Fruit fly (Drosophila melanogaster): Measurements from ENCODE around the gene CG42504.

- peak; percentile 62 for TF ChIP-seq CG18599 (GFP tag; optimal IDR thresholded peaks at IDR 0.05)
- peak; percentile 12 for TF ChIP-seq lilli (GFP tag; optimal IDR thresholded peaks at IDR 0.05)
- TF ChIP-seq Lpt (GFP tag; optimal IDR thresholded peaks at IDR 0.05) = no peak
- no peak for TF ChIP-seq ash1 (GFP tag; optimal IDR thresholded peaks at IDR 0.05)
Observed at dm6 chr3R:12016828-12017280, 14.7 kb downstream of the CG42504 start, which contains the start of the genes DCAF12 and Spt3.
